Fruit fly (Drosophila melanogaster) whole organism: Measurements from ENCODE around the gene SCOT.

Experiments
- CG8478 ChIP-seq: fragments of >200 bp; optimal IDR thresholded peaks from 2 replicates; lab custom pipeline; 2018; ENCODE audit warnings: inconsistent platforms
- pan ChIP-seq: fragments of >200 bp; optimal IDR thresholded peaks from 2 replicates; lab custom pipeline; 2017
- psq ChIP-seq: fragments of >200 bp; optimal IDR thresholded peaks from 2 replicates; lab custom pipeline; 2017
- usp ChIP-seq: fragments of >200 bp; optimal IDR thresholded peaks from 2 replicates; lab custom pipeline; 2017; ENCODE audit warnings: missing biosample characterization, missing genetic modification characterization, mixed read lengths

DNA sequence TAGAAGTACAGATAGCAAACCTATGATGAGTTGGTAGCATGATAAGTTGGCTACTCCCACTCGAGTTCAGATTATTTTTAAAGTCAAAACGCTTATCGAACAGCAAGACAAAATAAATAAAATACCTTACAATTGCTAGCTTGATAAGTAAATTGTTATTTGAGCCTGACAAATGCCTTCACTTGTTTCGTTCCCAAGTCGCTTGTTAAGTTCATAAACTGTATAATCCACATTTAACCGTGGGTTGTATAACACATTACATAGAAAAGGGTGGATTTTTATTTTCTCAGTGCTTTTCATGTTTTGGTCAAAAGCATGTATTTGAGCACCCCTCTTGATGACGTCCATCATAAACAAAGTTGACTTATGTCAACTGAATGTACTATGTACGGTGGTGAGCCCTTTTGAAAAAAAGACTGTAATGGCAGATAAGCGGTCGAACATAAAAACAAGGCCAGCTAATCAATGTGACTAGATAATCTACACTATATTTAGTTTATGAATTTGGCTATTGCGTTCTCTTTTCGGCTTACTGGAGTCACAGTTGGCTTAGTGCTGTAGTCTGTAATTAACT lies 5.9 kb downstream of the SCOT start:
- no peak for TF ChIP-seq usp (GFP tag; lab: Kevin White, UChicago)
- no peak for TF ChIP-seq psq
- no peak for TF ChIP-seq pan
- TF ChIP-seq CG8478, result no peak
